Fruit fly (Drosophila melanogaster) whole organism, embryonic: ENCODE data around the gene Sap130.

Source experiments
- B-H1 ChIP-seq: fragments of 200-800 bp; sonication (Bioruptor generic); IDR thresholded peaks from 3 replicates; pipeline ENCODE4 v1.3.6; 2022; ENCODE audit warnings: missing biosample characterization, missing genetic modification characterization
- BtbVII ChIP-seq: fragments of 200-800 bp; sonication (Bioruptor generic); optimal IDR thresholded peaks from 3 replicates; lab custom pipeline; 2017; ENCODE audit warnings: missing biosample characterization, mild to moderate bottlenecking, missing genetic modification characterization
- CG10462 ChIP-seq: fragments of 200-800 bp; sonication (Bioruptor generic); optimal IDR thresholded peaks from 2 replicates; lab custom pipeline; 2016; ENCODE audit warnings: missing biosample characterization, missing genetic modification characterization
- CG11560 ChIP-seq: fragments of 200-800 bp; sonication (Bioruptor generic); IDR thresholded peaks from 3 replicates; pipeline ENCODE4 v1.3.6; 2022; ENCODE audit warnings: missing biosample characterization, missing genetic modification characterization
- CG12219 ChIP-seq: fragments of 200-800 bp; sonication (Bioruptor generic); optimal IDR thresholded peaks from 3 replicates; lab custom pipeline; 2018; ENCODE audit warnings: missing biosample characterization, mild to moderate bottlenecking, missing genetic modification characterization
- CG12299 ChIP-seq: fragments of 200-800 bp; sonication (Bioruptor generic); optimal IDR thresholded peaks from 2 replicates; lab custom pipeline; 2018; ENCODE audit warnings: missing biosample characterization, mild to moderate bottlenecking, missing genetic modification characterization
- CG12769 ChIP-seq: fragments of 200-800 bp; sonication (Bioruptor generic); optimal IDR thresholded peaks from 2 replicates; lab custom pipeline; 2019; ENCODE audit warnings: missing biosample characterization, mild to moderate bottlenecking, missing genetic modification characterization, moderate library complexity
- CG13624 ChIP-seq: fragments of 200-800 bp; sonication (Bioruptor generic); optimal IDR thresholded peaks from 2 replicates; lab custom pipeline; 2016; ENCODE audit warnings: missing biosample characterization, missing genetic modification characterization
- CG14667 ChIP-seq: fragments of 200-800 bp; sonication (Bioruptor generic); IDR thresholded peaks from 2 replicates; pipeline ENCODE4 v1.3.6; 2022; ENCODE audit warnings: missing biosample characterization, missing genetic modification characterization
- CG1647 ChIP-seq: fragments of 200-800 bp; sonication (Bioruptor generic); optimal IDR thresholded peaks from 3 replicates; lab custom pipeline; 2016; ENCODE audit warnings: missing biosample characterization, missing genetic modification characterization
- CG2116 ChIP-seq: fragments of 200-800 bp; sonication (Bioruptor generic); optimal IDR thresholded peaks from 3 replicates; lab custom pipeline; 2018; ENCODE audit warnings: missing biosample characterization, mild to moderate bottlenecking, missing genetic modification characterization
- CG34224 ChIP-seq: fragments of 200-800 bp; sonication (Bioruptor generic); IDR thresholded peaks from 3 replicates; pipeline ENCODE4 v1.3.6; 2022; ENCODE audit warnings: missing biosample characterization, missing genetic modification characterization; ENCODE audit not compliant: partially characterized antibody
- CG4328 ChIP-seq: fragments of 200-800 bp; sonication (Bioruptor generic); optimal IDR thresholded peaks from 3 replicates; lab custom pipeline; 2017; ENCODE audit warnings: missing biosample characterization, missing genetic modification reagents, missing genetic modification characterization
- CG5245 ChIP-seq: fragments of 200-800 bp; sonication (Bioruptor generic); optimal IDR thresholded peaks from 3 replicates; lab custom pipeline; 2016; ENCODE audit warnings: missing biosample characterization, missing genetic modification characterization
- CG7745 ChIP-seq: fragments of 200-800 bp; sonication (Bioruptor generic); optimal IDR thresholded peaks from 2 replicates; lab custom pipeline; 2018; ENCODE audit warnings: missing biosample characterization, mild to moderate bottlenecking, missing genetic modification characterization, moderate library complexity
- CG8765 ChIP-seq: fragments of 200-800 bp; sonication (Bioruptor generic); IDR thresholded peaks from 2 replicates; pipeline ENCODE4 v1.3.6; 2022; ENCODE audit warnings: missing biosample characterization, missing genetic modification characterization
- D ChIP-seq, 2 experiments: fragments of 200-800 bp in 1 of 2; fragments of >200 bp in 1 of 2; sonication (Bioruptor generic) in 1 of 2; optimal IDR thresholded peaks; 2 replicates in 1 of 2; 3 replicates in 1 of 2; lab custom pipeline; 2017; ENCODE audit warnings: mild to moderate bottlenecking in 1 of 2, missing biosample characterization in 1 of 2, missing genetic modification characterization in 1 of 2, missing genetic modification reagents in 1 of 2
- Dek ChIP-seq: fragments of 200-800 bp; sonication (Bioruptor generic); optimal IDR thresholded peaks from 3 replicates; lab custom pipeline; 2019; ENCODE audit warnings: missing biosample characterization, mild to moderate bottlenecking, missing genetic modification characterization, moderate library complexity
- Eip74EF ChIP-seq, 2 experiments: fragments of 200-800 bp in 1 of 2; fragments of >200 bp in 1 of 2; sonication (Bioruptor generic) in 1 of 2; optimal IDR thresholded peaks; 2 replicates each; lab custom pipeline; 2017 to 2019; ENCODE audit warnings: missing biosample characterization in 2 of 2, missing genetic modification characterization in 2 of 2, mild to moderate bottlenecking in 1 of 2, moderate library complexity in 1 of 2
- H15 ChIP-seq: fragments of 200-800 bp; sonication (Bioruptor generic); IDR thresholded peaks from 3 replicates; pipeline ENCODE4 v1.3.6; 2022; ENCODE audit warnings: missing biosample characterization, missing genetic modification characterization
- HHEX ChIP-seq: fragments of 200-800 bp; sonication (Bioruptor generic); optimal IDR thresholded peaks from 3 replicates; lab custom pipeline; 2017; ENCODE audit warnings: missing biosample characterization, mild to moderate bottlenecking, missing genetic modification characterization, missing genetic modification reagents
- NC2β ChIP-seq: fragments of 200-800 bp; sonication (Bioruptor generic); optimal IDR thresholded peaks from 2 replicates; lab custom pipeline; 2016; ENCODE audit warnings: missing biosample characterization, missing genetic modification characterization
- NfI ChIP-seq: fragments of 200-800 bp; sonication (Bioruptor generic); optimal IDR thresholded peaks from 3 replicates; lab custom pipeline; 2018; ENCODE audit warnings: missing biosample characterization, mild to moderate bottlenecking, missing genetic modification characterization, moderate library complexity
- Opbp ChIP-seq: fragments of 200-800 bp; sonication (Bioruptor generic); IDR thresholded peaks from 3 replicates; pipeline ENCODE4 v1.3.6; 2022; ENCODE audit warnings: missing biosample characterization, missing genetic modification characterization; ENCODE audit not compliant: partially characterized antibody
- Scr ChIP-seq: fragments of 200-800 bp; sonication (Bioruptor generic); IDR thresholded peaks from 2 replicates; pipeline ENCODE4 v1.3.6; 2022; ENCODE audit warnings: missing biosample characterization, missing genetic modification characterization; ENCODE audit not compliant: partially characterized antibody
- Vsx1 ChIP-seq: fragments of 200-800 bp; sonication (Bioruptor generic); optimal IDR thresholded peaks from 2 replicates; lab custom pipeline; 2017; ENCODE audit warnings: missing biosample characterization, mild to moderate bottlenecking, missing genetic modification characterization, missing genetic modification reagents
- abd-A ChIP-seq: fragments of 200-800 bp; sonication (Bioruptor generic); optimal IDR thresholded peaks from 3 replicates; lab custom pipeline; 2019; ENCODE audit warnings: missing biosample characterization, mild to moderate bottlenecking, missing genetic modification characterization, moderate library complexity
- az2 ChIP-seq: fragments of 200-800 bp; sonication (Bioruptor generic); optimal IDR thresholded peaks from 3 replicates; lab custom pipeline; 2016; ENCODE audit warnings: missing biosample characterization, missing genetic modification characterization
- corto ChIP-seq: fragments of 200-800 bp; sonication (Bioruptor generic); optimal IDR thresholded peaks from 2 replicates; lab custom pipeline; 2016; ENCODE audit warnings: missing biosample characterization, mild to moderate bottlenecking, missing genetic modification characterization, moderate library complexity
- eve ChIP-seq, 2 experiments: fragments of >200 bp; optimal IDR thresholded peaks; 2 replicates each; lab custom pipeline; 2017; ENCODE audit warnings: missing biosample characterization in 2 of 2, missing genetic modification characterization in 2 of 2
- eyg ChIP-seq: fragments of 200-800 bp; sonication (Bioruptor generic); optimal IDR thresholded peaks from 3 replicates; lab custom pipeline; 2016; ENCODE audit warnings: missing biosample characterization, missing genetic modification characterization
- fd3F ChIP-seq: fragments of 200-800 bp; sonication (Bioruptor generic); optimal IDR thresholded peaks from 2 replicates; lab custom pipeline; 2018; ENCODE audit warnings: missing biosample characterization, mild to moderate bottlenecking, missing genetic modification characterization, moderate library complexity
- ftz-f1 ChIP-seq: fragments of 200-800 bp; sonication (Bioruptor generic); optimal IDR thresholded peaks from 2 replicates; lab custom pipeline; 2016; ENCODE audit warnings: missing biosample characterization, missing genetic modification characterization
- gcm2 ChIP-seq: fragments of 200-800 bp; sonication (Bioruptor generic); optimal IDR thresholded peaks from 2 replicates; lab custom pipeline; 2016; ENCODE audit warnings: missing biosample characterization, missing genetic modification characterization
- gro ChIP-seq: fragments of 200-800 bp; sonication (Bioruptor generic); optimal IDR thresholded peaks from 2 replicates; lab custom pipeline; 2016; ENCODE audit warnings: missing biosample characterization, missing genetic modification characterization
- her ChIP-seq: fragments of 200-800 bp; sonication (Bioruptor generic); optimal IDR thresholded peaks from 2 replicates; lab custom pipeline; 2016; ENCODE audit warnings: missing biosample characterization, missing genetic modification characterization
- hkb ChIP-seq, 2 experiments: fragments of 200-800 bp in 1 of 2; fragments of >200 bp in 1 of 2; sonication (Bioruptor generic) in 1 of 2; IDR thresholded peaks in 1 of 2; optimal IDR thresholded peaks in 1 of 2; 2 replicates each; pipeline versions ENCODE4 v1.3.6 to Lab custom; 2017 to 2022; ENCODE audit warnings: missing biosample characterization in 1 of 2, missing genetic modification characterization in 1 of 2
- lilli ChIP-seq: fragments of 200-800 bp; sonication (Bioruptor generic); optimal IDR thresholded peaks from 3 replicates; lab custom pipeline; 2016; ENCODE audit warnings: missing biosample characterization, missing genetic modification characterization
- maf-S ChIP-seq: fragments of 200-800 bp; sonication (Bioruptor generic); optimal IDR thresholded peaks from 2 replicates; lab custom pipeline; 2016; ENCODE audit warnings: missing biosample characterization, missing genetic modification characterization
- nerfin-2 ChIP-seq: fragments of 200-800 bp; sonication (Bioruptor generic); IDR thresholded peaks from 2 replicates; pipeline ENCODE4 v1.3.6; 2022; ENCODE audit warnings: missing biosample characterization, missing genetic modification characterization; ENCODE audit not compliant: partially characterized antibody
- nmo ChIP-seq: fragments of 200-800 bp; sonication (Bioruptor generic); optimal IDR thresholded peaks from 2 replicates; lab custom pipeline; 2018; ENCODE audit warnings: missing biosample characterization, mild to moderate bottlenecking, missing genetic modification characterization, moderate library complexity
- onecut ChIP-seq: fragments of 200-800 bp; sonication (Bioruptor generic); IDR thresholded peaks from 2 replicates; pipeline ENCODE4 v1.3.6; 2022; ENCODE audit warnings: missing biosample characterization, missing genetic modification characterization
- ranshi ChIP-seq: fragments of 200-800 bp; sonication (Bioruptor generic); IDR thresholded peaks from 2 replicates; pipeline ENCODE4 v1.3.6; 2022; ENCODE audit warnings: missing biosample characterization, missing genetic modification characterization
- salm ChIP-seq: fragments of 200-800 bp; sonication (Bioruptor generic); optimal IDR thresholded peaks from 2 replicates; lab custom pipeline; 2018; ENCODE audit warnings: missing biosample characterization, mild to moderate bottlenecking, missing genetic modification characterization
- seq ChIP-seq: fragments of 200-800 bp; sonication (Bioruptor generic); IDR thresholded peaks from 2 replicates; pipeline ENCODE4 v1.3.6; 2022; ENCODE audit warnings: missing biosample characterization, missing genetic modification characterization
- slbo ChIP-seq: fragments of 200-800 bp; sonication (Bioruptor generic); IDR thresholded peaks from 2 replicates; pipeline ENCODE4 v1.3.6; 2022; ENCODE audit warnings: missing biosample characterization, missing genetic modification characterization
- sob ChIP-seq: fragments of 200-800 bp; sonication (Bioruptor generic); IDR thresholded peaks from 2 replicates; pipeline ENCODE4 v1.3.6; 2022; ENCODE audit warnings: missing biosample characterization, missing genetic modification characterization
- tll ChIP-seq, 2 experiments: fragments of 200-800 bp in 1 of 2; fragments of >200 bp in 1 of 2; sonication (Bioruptor generic) in 1 of 2; optimal IDR thresholded peaks; 2 replicates each; lab custom pipeline; 2017 to 2019; ENCODE audit warnings: missing biosample characterization in 2 of 2, missing genetic modification characterization in 2 of 2, mild to moderate bottlenecking in 1 of 2, moderate library complexity in 1 of 2
- usp ChIP-seq: fragments of >200 bp; optimal IDR thresholded peaks from 2 replicates; lab custom pipeline; 2017; ENCODE audit warnings: missing biosample characterization, missing genetic modification characterization

Sap130 gene

DNA sequence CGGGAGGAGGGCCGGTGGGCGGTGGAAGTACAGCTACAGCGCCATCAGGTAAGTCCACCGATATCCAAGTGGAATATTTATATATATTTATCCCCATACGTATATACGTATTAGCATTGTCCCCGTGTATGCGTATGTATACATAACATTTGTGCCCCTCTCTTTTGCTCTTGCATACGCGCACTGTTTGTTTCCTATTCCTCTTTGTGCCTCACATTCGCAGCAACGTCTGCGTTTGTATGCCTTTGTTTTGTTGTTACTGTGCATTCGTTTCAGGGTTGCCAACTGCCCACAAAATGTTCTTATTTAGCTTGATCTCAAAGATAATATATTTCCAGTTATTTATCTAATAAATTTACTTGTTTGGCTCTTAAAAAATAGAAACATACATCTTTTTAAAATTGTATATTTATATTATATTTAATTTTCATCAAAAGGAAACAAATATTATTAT, 615 bp downstream of the Sap130 start (continued):
- TF ChIP-seq az2 (GFP tag; lab: Kevin White, UChicago) (peak; percentile 54), CG11560 (no peak), CG34224 (GFP tag; lab: Robert Waterston, UW) (no peak), H15 (GFP tag; lab: Robert Waterston, UW) (no peak), hkb (optimal IDR thresholded peaks at IDR 0.05; lab: Kevin White, UChicago) (no peak), hkb (GFP tag; IDR thresholded peaks at IDR 0.05; lab: Robert Waterston, UW) (peak; percentile 73; the same call in 1 of the 2 replicates), fd3F (GFP tag; lab: Kevin White, UChicago) (peak; percentile 14), CG12769 (tag; lab: Kevin White, UChicago) (no peak), NC2β (GFP tag; lab: Kevin White, UChicago) (no peak), Dek (tag; lab: Kevin White, UChicago) (peak; percentile 66), CG5245 (GFP tag; lab: Kevin White, UChicago) (peak; percentile 21), CG1647 (GFP tag; lab: Kevin White, UChicago) (no peak), CG4328 (GFP tag; lab: Kevin White, UChicago) (peak; percentile 52), HHEX (GFP tag; lab: Kevin White, UChicago) (no peak), Opbp (GFP tag; lab: Robert Waterston, UW) (no peak), eve (GFP tag; optimal IDR thresholded peaks at IDR 0.05; lab: Kevin White, UChicago) (no peak), CG10462 (GFP tag; lab: Kevin White, UChicago) (peak; percentile 34), BtbVII (GFP tag; lab: Kevin White, UChicago) (peak; percentile 69), slbo (peak; percentile 27; the same call in 1 of the 2 replicates), gro (GFP tag; lab: Kevin White, UChicago) (no peak), nerfin-2 (GFP tag; lab: Robert Waterston, UW) (no peak), B-H1 (no peak), Scr (GFP tag; lab: Robert Waterston, UW) (no peak; the same call in 1 of the 2 replicates), sob (GFP tag; lab: Robert Waterston, UW) (no peak), CG13624 (GFP tag; lab: Kevin White, UChicago) (no peak), salm (tag; lab: Kevin White, UChicago) (peak; percentile 33), ranshi (GFP tag; lab: Robert Waterston, UW) (no peak), her (GFP tag; lab: Kevin White, UChicago) (no peak), gcm2 (GFP tag; lab: Kevin White, UChicago) (no peak), corto (GFP tag; lab: Kevin White, UChicago) (no peak), maf-S (no peak), CG8765 (GFP tag; lab: Robert Waterston, UW) (no peak), usp (no peak), nmo (GFP tag; lab: Kevin White, UChicago) (no peak), CG7745 (tag; lab: Kevin White, UChicago) (no peak), tll (GFP tag; optimal IDR thresholded peaks at IDR 0.05; lab: Kevin White, UChicago) (no peak), seq (GFP tag; lab: Robert Waterston, UW) (no peak), Vsx1 (GFP tag; lab: Kevin White, UChicago) (no peak), CG14667 (no peak), lilli (GFP tag; lab: Kevin White, UChicago) (peak; percentile 33), CG2116 (GFP tag; lab: Kevin White, UChicago) (peak; percentile 27), onecut (GFP tag; lab: Robert Waterston, UW) (peak; percentile 40; the same call in 1 of the 2 replicates), NfI (GFP tag; lab: Kevin White, UChicago) (peak; percentile 61), ftz-f1 (no peak), D (optimal IDR thresholded peaks at IDR 0.05; lab: Kevin White, UChicago) (no peak), D (GFP tag; optimal IDR thresholded peaks at IDR 0.05; lab: Kevin White, UChicago) (peak; percentile 51), CG12219 (GFP tag; lab: Kevin White, UChicago) (peak; percentile 57), Eip74EF (GFP tag; optimal IDR thresholded peaks at IDR 0.05; lab: Kevin White, UChicago) (peak in 1 of 2 experiments; percentile 40), abd-A (tag; lab: Kevin White, UChicago) (no peak), eyg (GFP tag; lab: Kevin White, UChicago) (no peak), CG12299 (tag; lab: Kevin White, UChicago) (peak; percentile 68)
